Worm (Caenorhabditis elegans): ENCODE data around the gene F29B9.5.
A peak's percentile ranks its signal among the peaks of the same experiment; 100 is the strongest.

The F29B9.5 gene

DNA sequence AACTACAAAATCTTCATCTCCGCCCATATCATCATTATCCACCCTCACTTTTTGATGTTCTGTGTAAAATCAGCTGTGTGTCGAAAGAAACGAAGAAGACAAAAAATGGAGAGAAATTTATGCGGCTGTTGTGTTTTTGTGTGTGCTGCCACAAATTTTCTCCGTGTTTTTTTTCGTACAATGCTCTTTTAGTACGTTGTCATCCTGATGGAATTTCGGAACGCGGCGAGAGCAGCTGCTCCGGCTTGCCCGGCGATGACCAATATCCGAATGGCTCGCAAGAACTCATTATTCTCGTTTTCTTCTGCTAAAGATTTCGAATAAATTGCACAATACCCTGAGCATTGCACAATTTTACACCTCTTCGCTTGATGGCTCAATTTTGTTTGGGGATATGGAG lies 12.9 kb upstream of the F29B9.5 start (continued):
- no peak for TF ChIP-seq dve-1 (tag; optimal IDR thresholded peaks at IDR 0.05; ENCODE audit: insufficient read depth)

DNA sequence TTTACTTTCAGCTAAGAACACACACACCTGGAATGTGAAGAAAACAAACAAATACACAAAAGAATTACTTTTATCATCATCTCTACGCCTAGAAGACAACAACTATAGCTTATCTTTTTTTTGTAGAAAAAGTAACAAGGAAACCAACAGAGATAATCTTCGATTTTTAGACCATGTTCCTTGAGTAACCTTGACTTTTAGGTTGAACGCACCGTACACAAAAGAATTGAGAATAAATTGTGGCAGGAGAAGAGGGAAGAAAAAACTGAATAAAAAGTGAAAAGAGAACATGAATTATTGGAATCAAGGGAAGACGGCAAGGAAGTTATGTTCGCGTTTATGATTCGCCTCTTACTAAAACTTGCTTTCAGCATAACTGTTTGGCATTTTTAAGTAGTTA lies 11.3 kb upstream of the F29B9.5 start:
- TF ChIP-seq F10B5.3 (tag; optimal IDR thresholded peaks at IDR 0.05) (no peak), tag-97 (GFP tag; IDR thresholded peaks at IDR 0.05) (no peak), hlh-30 (tag; optimal IDR thresholded peaks at IDR 0.05; ENCODE audit: insufficient read depth) (no peak), unc-39 (tag; optimal IDR thresholded peaks at IDR 0.05) (no peak), jun-1 (tag; optimal IDR thresholded peaks at IDR 0.05) (no peak), nhr-28 (tag; optimal IDR thresholded peaks at IDR 0.05) (peak; percentile 63), hif-1 (tag; optimal IDR thresholded peaks at IDR 0.05) (no peak), ceh-44 (GFP tag; IDR thresholded peaks at IDR 0.05) (no peak), zag-1 (tag; optimal IDR thresholded peaks at IDR 0.05) (no peak), mxl-3 (GFP tag; optimal IDR thresholded peaks at IDR 0.05) (no peak), arid-1 (GFP tag; conservative IDR thresholded peaks at IDR 0.05) (no peak), madf-5 (GFP tag; IDR thresholded peaks at IDR 0.05) (no peak), lin-1 (GFP tag; IDR thresholded peaks at IDR 0.05) (no peak), cey-2 (tag; optimal IDR thresholded peaks at IDR 0.05; ENCODE audit: borderline replicate concordance, insufficient read depth) (no peak), nhr-25 (tag; optimal IDR thresholded peaks at IDR 0.05; ENCODE audit: borderline replicate concordance, insufficient read depth) (peak; percentile 56)

DNA sequence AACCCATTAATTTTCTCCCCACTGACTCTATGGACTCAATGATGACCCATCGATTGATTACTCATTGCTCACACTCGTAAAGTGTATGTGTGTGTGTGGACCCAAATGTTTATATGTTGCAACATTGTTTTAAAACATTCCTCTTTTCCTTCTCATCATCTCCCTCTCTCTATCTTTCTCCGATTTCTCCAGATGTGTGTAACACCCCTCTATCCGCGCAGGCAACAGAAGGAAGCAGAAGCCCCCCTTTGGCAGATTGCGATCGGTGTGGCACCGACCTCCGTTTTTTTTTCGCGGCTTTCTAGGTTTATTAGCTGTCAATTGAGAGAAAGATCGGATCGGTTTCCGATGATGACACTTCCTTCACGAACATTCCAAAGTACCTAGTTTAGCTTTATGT lies 8.6 kb upstream of the F29B9.5 start:
- no peak for TF ChIP-seq mep-1 (tag; optimal IDR thresholded peaks at IDR 0.05)
- TF ChIP-seq tra-1 (GFP tag; IDR thresholded peaks at IDR 0.05) = no peak
- no peak for TF ChIP-seq lin-13 (GFP tag; optimal IDR thresholded peaks at IDR 0.05)
- TF ChIP-seq lin-39 (tag; optimal IDR thresholded peaks at IDR 0.05) = no peak
- no peak for TF ChIP-seq hif-1 (tag; optimal IDR thresholded peaks at IDR 0.05)
- TF ChIP-seq rbr-2 (tag; optimal IDR thresholded peaks at IDR 0.05) = no peak
- no peak for TF ChIP-seq nhr-42 (GFP tag; IDR thresholded peaks at IDR 0.05)
- no peak for TF ChIP-seq cey-2 (tag; optimal IDR thresholded peaks at IDR 0.05; ENCODE audit: borderline replicate concordance, insufficient read depth)
- TF ChIP-seq Y48G9A.11 (GFP tag; IDR thresholded peaks at IDR 0.05) = no peak
- TF ChIP-seq Y105C5A.15 (GFP tag; IDR thresholded peaks at IDR 0.05) = no peak
- TF ChIP-seq dmd-6 (GFP tag; IDR thresholded peaks at IDR 0.05) = no peak
- TF ChIP-seq sdz-12 (GFP tag; optimal IDR thresholded peaks at IDR 0.05) = no peak
- no peak for TF ChIP-seq daf-8 (GFP tag; IDR thresholded peaks at IDR 0.05)
- TF ChIP-seq D1046.2 (GFP tag; IDR thresholded peaks at IDR 0.05) = no peak
- no peak for TF ChIP-seq ceh-32 (tag; optimal IDR thresholded peaks at IDR 0.05; ENCODE audit: poor library complexity)
- TF ChIP-seq nhr-77 (tag; optimal IDR thresholded peaks at IDR 0.05) = no peak
- no peak for TF ChIP-seq mxl-3 (GFP tag; optimal IDR thresholded peaks at IDR 0.05)
- no peak for TF ChIP-seq aha-1 (tag)
- no peak for TF ChIP-seq nhr-28 (tag; optimal IDR thresholded peaks at IDR 0.05)
- no peak for TF ChIP-seq unc-39 (tag; optimal IDR thresholded peaks at IDR 0.05)

DNA sequence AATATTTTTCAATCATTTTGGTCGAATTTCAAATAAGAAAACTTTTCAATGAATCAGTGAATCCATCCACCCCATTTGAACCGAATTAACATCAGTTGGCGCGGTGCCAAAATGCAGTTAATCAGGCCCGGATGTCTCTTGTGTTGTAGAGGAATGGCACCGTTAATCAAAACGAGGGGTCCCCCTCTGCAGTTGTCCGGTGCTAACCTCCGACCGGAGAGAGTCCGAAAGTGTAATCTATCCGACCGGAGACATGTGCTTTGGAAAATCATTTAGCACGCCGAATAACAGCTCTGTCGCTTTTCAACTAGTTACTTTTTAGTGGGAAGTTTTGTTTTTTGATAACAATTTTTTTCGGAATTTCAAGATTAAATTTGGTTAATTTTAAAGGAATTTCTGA lies 7.0 kb upstream of the F29B9.5 start:
- TF ChIP-seq F37D6.2 (tag; optimal IDR thresholded peaks at IDR 0.05) (no peak), aha-1 (tag) (peak; percentile 41)

DNA sequence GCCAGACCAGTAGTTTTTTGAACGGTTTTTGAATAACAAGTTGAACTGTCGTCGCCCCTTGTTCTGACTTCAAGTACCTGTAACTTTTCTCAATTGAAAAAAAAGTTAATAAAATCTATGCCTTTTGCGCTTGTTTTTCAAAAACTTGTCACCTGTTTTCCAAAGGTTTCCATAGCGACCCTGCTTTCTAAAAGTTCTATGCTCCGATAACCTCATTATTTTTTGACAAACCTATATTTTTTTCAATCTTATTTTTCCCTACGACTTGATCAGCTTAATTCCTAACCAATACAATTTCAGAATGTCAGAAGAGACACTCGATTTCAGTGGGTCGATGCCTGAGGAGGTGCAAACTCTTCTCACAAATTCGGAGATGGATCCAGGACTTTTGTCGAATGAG lies 4.8 kb upstream of the F29B9.5 start, which contains the start of gene F29B9.8:
Gene F29B9.8 (plus strand): TSS at position 301 of the 400 bp plus-strand sequence.
- no peak for TF ChIP-seq Y75B8A.6 (GFP tag; IDR thresholded peaks at IDR 0.05)
- TF ChIP-seq nhr-25 (tag; optimal IDR thresholded peaks at IDR 0.05; ENCODE audit: borderline replicate concordance, insufficient read depth) = no peak
- TF ChIP-seq zip-11 (GFP tag; IDR thresholded peaks at IDR 0.05) = no peak
- TF ChIP-seq skn-1 (tag; optimal IDR thresholded peaks at IDR 0.05) = no peak
- no peak for TF ChIP-seq madf-9 (GFP tag; conservative IDR thresholded peaks at IDR 0.05)
- TF ChIP-seq F37D6.2 (tag; optimal IDR thresholded peaks at IDR 0.05) = no peak
